Worm (Caenorhabditis elegans): ENCODE results near the gene C42D4.3.

Gene C42D4.3

DNA sequence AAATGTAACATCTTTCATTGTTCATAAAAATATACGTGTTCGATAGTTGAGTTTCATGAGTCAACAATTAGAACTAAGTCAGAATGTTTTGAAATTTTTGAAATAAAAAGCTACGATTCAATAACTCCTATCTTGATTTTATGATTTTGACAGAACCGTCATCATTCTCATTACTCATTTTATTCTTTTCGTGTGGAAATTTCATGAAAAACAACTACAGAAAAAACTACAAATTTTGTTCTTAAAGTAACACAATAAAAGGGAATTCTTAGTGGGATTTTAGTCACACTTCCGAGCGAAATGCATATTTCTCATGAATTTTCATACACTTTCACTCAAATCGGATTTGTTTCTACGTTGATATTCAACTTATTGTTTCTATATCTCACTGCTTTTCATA is 2.2 kb upstream of the C42D4.3 start, which contains the start of gene str-44:
TSS of gene str-44 (plus strand) at position 301 of the 400 bp plus-strand sequence.
- no peak for TF ChIP-seq rec-8 (tag; optimal IDR thresholded peaks at IDR 0.05)
- no peak for TF ChIP-seq nfya-2 (GFP tag; IDR thresholded peaks at IDR 0.05)
- no peak for TF ChIP-seq attf-5 (GFP tag; optimal IDR thresholded peaks at IDR 0.05)
- TF ChIP-seq F49E8.2 (tag; optimal IDR thresholded peaks at IDR 0.05; ENCODE audit: insufficient read depth) = no peak
- no peak for TF ChIP-seq Y95B8A.8 (GFP tag; IDR thresholded peaks at IDR 0.05)
- TF ChIP-seq tlf-1 (GFP tag; optimal IDR thresholded peaks at IDR 0.05) = no peak
- no peak for TF ChIP-seq xnd-1 (tag; optimal IDR thresholded peaks at IDR 0.05)
- TF ChIP-seq T07F8.4 (tag; optimal IDR thresholded peaks at IDR 0.05) = no peak
- TF ChIP-seq lsy-27 (tag; optimal IDR thresholded peaks at IDR 0.05; ENCODE audit: borderline replicate concordance, insufficient read depth) = no peak
- no peak for TF ChIP-seq B0336.3 (GFP tag; IDR thresholded peaks at IDR 0.05)
- TF ChIP-seq pbrm-1 (GFP tag; IDR thresholded peaks at IDR 0.05) = no peak
- no peak for TF ChIP-seq ZK185.1 (tag; optimal IDR thresholded peaks at IDR 0.05; ENCODE audit: poor library complexity, severe bottlenecking)
- TF ChIP-seq let-526 (GFP tag; IDR thresholded peaks at IDR 0.05) = no peak
- TF ChIP-seq snpc-1.1 (tag; optimal IDR thresholded peaks at IDR 0.05; ENCODE audit: insufficient read depth) = no peak

DNA sequence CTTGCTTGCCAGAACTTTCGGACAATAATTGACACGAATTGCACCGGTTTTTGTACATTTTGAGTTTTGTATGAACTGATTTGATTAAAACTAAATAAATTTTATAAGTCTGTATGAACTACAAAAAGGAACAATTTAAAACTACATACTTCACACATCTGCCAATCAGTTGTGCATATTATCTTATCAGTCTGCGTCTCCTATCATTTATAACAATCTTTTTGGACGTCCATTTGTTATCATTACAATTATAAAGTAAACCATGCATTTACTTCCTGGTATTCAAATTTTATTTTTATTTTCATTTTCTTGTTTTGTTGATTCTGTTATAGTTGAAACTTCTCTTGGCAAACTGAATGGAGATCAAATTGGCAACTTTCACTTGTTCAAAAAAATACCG is 1.3 kb downstream of the C42D4.3 start, which contains the start of gene cest-10:
TSS of gene cest-10 (plus strand) at position 254 of the 400 bp plus-strand sequence.
- TF ChIP-seq unc-62 (GFP tag; optimal IDR thresholded peaks at IDR 0.05) (peak; percentile 54), let-607 (tag; optimal IDR thresholded peaks at IDR 0.05) (peak in 1 of 2 experiments; percentile 67), F57C9.4 (tag; optimal IDR thresholded peaks at IDR 0.05) (no peak), nhr-80 (tag; optimal IDR thresholded peaks at IDR 0.05) (peak; percentile 72)

DNA sequence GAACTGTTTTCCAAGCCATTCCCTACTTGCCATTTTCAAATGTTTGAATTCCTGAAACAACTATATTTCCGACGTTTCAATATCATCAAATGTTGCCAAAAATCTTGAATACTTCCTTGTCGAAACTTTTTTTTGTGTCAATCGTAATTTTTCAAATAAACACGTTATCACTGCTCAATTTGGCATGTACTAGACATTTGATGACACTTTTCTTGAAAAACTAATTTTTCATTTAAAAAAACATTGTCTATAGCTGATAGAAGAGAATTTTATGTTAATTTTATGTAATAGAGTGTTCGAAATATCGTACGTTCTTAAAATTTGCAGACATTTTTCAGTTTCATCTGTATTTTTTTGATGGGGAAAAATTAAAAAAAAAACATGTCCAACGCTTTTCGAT is 3.8 kb downstream of the C42D4.3 start:
- TF ChIP-seq snpc-1.1 (tag; optimal IDR thresholded peaks at IDR 0.05; ENCODE audit: insufficient read depth) (no peak), madf-6 (GFP tag; IDR thresholded peaks at IDR 0.05) (no peak), unc-62 (GFP tag; optimal IDR thresholded peaks at IDR 0.05) (peak; percentile 75), B0035.1 (tag; optimal IDR thresholded peaks at IDR 0.05) (no peak), nhr-80 (tag; optimal IDR thresholded peaks at IDR 0.05) (peak; percentile 78), ztf-22 (GFP tag; optimal IDR thresholded peaks at IDR 0.05) (peak; percentile 47), ekl-4 (GFP tag; IDR thresholded peaks at IDR 0.05) (no peak), let-607 (tag; optimal IDR thresholded peaks at IDR 0.05) (peak; percentile 60 to 85), pha-4 (tag; optimal IDR thresholded peaks at IDR 0.05) (peak; percentile 36)

DNA sequence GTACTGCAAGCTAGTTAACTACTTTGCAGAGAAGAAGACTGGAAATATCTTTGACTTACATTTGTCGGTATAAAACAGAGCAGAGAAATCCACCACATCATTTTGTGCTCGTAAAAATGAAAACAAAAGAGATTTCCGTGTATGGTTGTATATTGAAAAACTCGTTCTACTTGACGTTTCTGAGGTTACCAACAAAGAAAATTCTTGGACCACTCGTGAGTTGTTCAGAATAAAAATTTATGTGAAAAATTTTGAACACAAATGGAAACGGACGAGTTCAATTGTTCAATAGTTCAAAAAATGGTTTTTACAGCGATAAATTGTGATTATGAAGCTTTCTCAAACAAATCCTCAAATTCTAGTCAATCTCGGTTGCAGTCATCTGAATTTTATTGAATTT is 5.6 kb downstream of the C42D4.3 start, which contains the start of gene clec-179:
TSS of gene clec-179 (minus strand) at position 101 of the 400 bp plus-strand sequence.
- no peak for TF ChIP-seq F33H1.4 (GFP tag; IDR thresholded peaks at IDR 0.05)
- no peak for TF ChIP-seq hmg-20 (GFP tag; IDR thresholded peaks at IDR 0.05)
- TF ChIP-seq lag-1 (GFP tag; IDR thresholded peaks at IDR 0.05) = no peak
- TF ChIP-seq ceh-91 (GFP tag; IDR thresholded peaks at IDR 0.05) = no peak
- no peak for TF ChIP-seq snpc-1.1 (tag; optimal IDR thresholded peaks at IDR 0.05; ENCODE audit: insufficient read depth)
- TF ChIP-seq ama-1 (optimal IDR thresholded peaks at IDR 0.05) = no peak
- no peak for TF ChIP-seq ama-1 (GFP tag; optimal IDR thresholded peaks at IDR 0.05)
- no peak for TF ChIP-seq aptf-2 (GFP tag; conservative IDR thresholded peaks at IDR 0.05)
- TF ChIP-seq gei-17 (GFP tag; optimal IDR thresholded peaks at IDR 0.05) = no peak
- no peak for TF ChIP-seq ztf-25 (GFP tag; IDR thresholded peaks at IDR 0.05)
- TF ChIP-seq egl-44 (GFP tag; IDR thresholded peaks at IDR 0.05) = no peak
- TF ChIP-seq lsy-27 (tag; optimal IDR thresholded peaks at IDR 0.05; ENCODE audit: borderline replicate concordance, insufficient read depth) = no peak
- TF ChIP-seq lin-35 (GFP tag; optimal IDR thresholded peaks at IDR 0.05) = no peak
- no peak for TF ChIP-seq ets-4 (GFP tag; optimal IDR thresholded peaks at IDR 0.05)
- TF ChIP-seq mes-4 (tag; optimal IDR thresholded peaks at IDR 0.05) = no peak
